Worm (Caenorhabditis elegans) whole organism, L4 larva: ENCODE measurements around the gene hmp-1.
"Not testable (repeated sequence)": the region's sequence is repeated elsewhere in the genome, so short reads cannot be mapped to it uniquely, and the experiment has no call there.

Experiments
- F44E2.7 ChIP-seq: fragments of 200-800 bp; sonication (Bioruptor generic); IDR thresholded peaks from 2 replicates; pipeline ENCODE4 v2.1.2; 2022; ENCODE audit warnings: missing genetic modification characterization, missing compliant biosample characterization
- T20F7.1 ChIP-seq: fragments of 200-800 bp; sonication (Bioruptor generic); optimal IDR thresholded peaks from 2 replicates; lab custom pipeline; 2018; ENCODE audit warnings: mild to moderate bottlenecking, missing genetic modification characterization, missing compliant biosample characterization
- ZK337.2 ChIP-seq: fragments of 200-800 bp; sonication (Bioruptor generic); IDR thresholded peaks from 2 replicates; pipeline ENCODE4 v1.3.6; 2022; ENCODE audit warnings: missing genetic modification reagents, missing genetic modification characterization, missing compliant biosample characterization
- aha-1 ChIP-seq: fragments of 150-350 bp; peaks from one replicate; lab custom pipeline; 2014; ENCODE audit warnings: missing biosample characterization, missing genetic modification characterization
- ama-1 ChIP-seq: fragments of 150-350 bp; optimal IDR thresholded peaks from 2 replicates; lab custom pipeline; 2014; ENCODE audit warnings: inconsistent platforms, mixed read lengths
- daf-16 ChIP-seq, 3 experiments: sonication (generic microtip); optimal IDR thresholded peaks; 2 replicates each; lab custom pipeline; 2016 to 2017; ENCODE audit warnings: missing genetic modification characterization in 3 of 3, missing genetic modification reagents in 3 of 3, mild to moderate bottlenecking in 2 of 3, missing compliant biosample characterization in 2 of 3, missing biosample characterization in 1 of 3, moderate library complexity in 1 of 3
- dmd-6 ChIP-seq: fragments of 200-800 bp; sonication (Bioruptor generic); IDR thresholded peaks from 2 replicates; pipeline ENCODE4 v1.3.6; 2022; ENCODE audit warnings: missing genetic modification reagents, missing genetic modification characterization, missing compliant biosample characterization
- dmd-9 ChIP-seq: fragments of 200-800 bp; sonication (Bioruptor generic); IDR thresholded peaks from 2 replicates; pipeline ENCODE4 v1.3.6; 2022; ENCODE audit warnings: missing genetic modification reagents, missing genetic modification characterization, missing compliant biosample characterization
- dpl-1 ChIP-seq: fragments of 150-350 bp; optimal IDR thresholded peaks from 2 replicates; lab custom pipeline; 2014; ENCODE audit warnings: missing biosample characterization, missing genetic modification reagents, missing genetic modification characterization
- dve-1 ChIP-seq: sonication (generic microtip); optimal IDR thresholded peaks from 2 replicates; lab custom pipeline; 2017; ENCODE audit warnings: antibody characterized with exemption, mild to moderate bottlenecking, missing genetic modification characterization, missing compliant biosample characterization; ENCODE audit not compliant: insufficient read depth
- fos-1 ChIP-seq: fragments of 150-350 bp; optimal IDR thresholded peaks from 2 replicates; lab custom pipeline; 2014; ENCODE audit warnings: missing biosample characterization, missing genetic modification characterization
- hif-1 ChIP-seq, 2 experiments: sonication (generic microtip); optimal IDR thresholded peaks; 2 replicates each; lab custom pipeline; 2016 to 2017; ENCODE audit warnings: missing compliant biosample characterization in 2 of 2, missing genetic modification characterization in 2 of 2, missing genetic modification reagents in 2 of 2, missing genotype in 2 of 2, mild to moderate bottlenecking in 1 of 2
- hlh-11 ChIP-seq: fragments of 200-800 bp; sonication (Bioruptor generic); optimal IDR thresholded peaks from 2 replicates; lab custom pipeline; 2018; ENCODE audit warnings: mild to moderate bottlenecking, missing genetic modification characterization, missing compliant biosample characterization
- hlh-30 ChIP-seq: sonication (generic microtip); optimal IDR thresholded peaks from 2 replicates; lab custom pipeline; 2017; ENCODE audit warnings: antibody characterized with exemption, mild to moderate bottlenecking, missing genetic modification characterization, missing compliant biosample characterization; ENCODE audit not compliant: insufficient read depth
- hmg-1.1 ChIP-seq: fragments of 200-800 bp; sonication (Bioruptor generic); IDR thresholded peaks from 2 replicates; pipeline ENCODE4 v1.3.6; 2022; ENCODE audit warnings: missing genetic modification reagents, missing genetic modification characterization, missing compliant biosample characterization
- jun-1 ChIP-seq: fragments of 150-350 bp; optimal IDR thresholded peaks from 2 replicates; lab custom pipeline; 2014; ENCODE audit warnings: missing biosample characterization, missing genetic modification reagents, missing genetic modification characterization
- lim-7 ChIP-seq: fragments of 200-800 bp; sonication (Bioruptor generic); IDR thresholded peaks from 2 replicates; pipeline ENCODE4 v1.3.6; 2022; ENCODE audit warnings: missing genetic modification characterization, missing compliant biosample characterization
- lin-1 ChIP-seq: fragments of 200-800 bp; sonication (Bioruptor generic); IDR thresholded peaks from 2 replicates; pipeline ENCODE4 v1.3.6; 2022; ENCODE audit warnings: missing genetic modification reagents, missing genetic modification characterization, missing compliant biosample characterization
- lin-38 ChIP-seq: fragments of 200-800 bp; sonication (Bioruptor generic); IDR thresholded peaks from 2 replicates; pipeline ENCODE4 v1.3.6; 2022; ENCODE audit warnings: missing genetic modification reagents, missing genetic modification characterization, missing compliant biosample characterization
- lsy-2 ChIP-seq, 2 experiments: fragments of 150-350 bp in 1 of 2; sonication (generic microtip) in 1 of 2; optimal IDR thresholded peaks; 2 replicates each; lab custom pipeline; 2014 to 2017; ENCODE audit warnings: missing biosample characterization in 2 of 2, missing genetic modification characterization in 2 of 2
- mdl-1 ChIP-seq, 2 experiments: fragments of 150-350 bp in 1 of 2; sonication (generic microtip) in 1 of 2; optimal IDR thresholded peaks; 2 replicates each; lab custom pipeline; 2014 to 2017; ENCODE audit warnings: missing biosample characterization in 2 of 2, missing genetic modification characterization in 2 of 2
- mdt-29 ChIP-seq: fragments of 200-800 bp; sonication (Bioruptor generic); IDR thresholded peaks from 2 replicates; pipeline ENCODE4 v1.3.6; 2022; ENCODE audit warnings: missing genetic modification reagents, missing genetic modification characterization, missing compliant biosample characterization
- mep-1 ChIP-seq: fragments of 150-350 bp; sonication (generic microtip); optimal IDR thresholded peaks from 3 replicates; lab custom pipeline; 2014; ENCODE audit warnings: missing biosample characterization, missing genetic modification characterization
- mes-2 ChIP-seq: sonication (generic microtip); optimal IDR thresholded peaks from 2 replicates; lab custom pipeline; 2016; ENCODE audit warnings: missing genotype, mild to moderate bottlenecking, missing genetic modification characterization, missing compliant biosample characterization; ENCODE audit not compliant: poor library complexity, severe bottlenecking
- mxl-3 ChIP-seq: fragments of 200-800 bp; sonication (Bioruptor generic); optimal IDR thresholded peaks from 2 replicates; lab custom pipeline; 2018; ENCODE audit warnings: mild to moderate bottlenecking, missing genetic modification characterization, missing compliant biosample characterization
- nhr-10 ChIP-seq: fragments of 150-350 bp; optimal IDR thresholded peaks from 2 replicates; lab custom pipeline; 2014; ENCODE audit warnings: missing biosample characterization, missing genetic modification characterization
- nhr-102 ChIP-seq: sonication (generic microtip); optimal IDR thresholded peaks from 2 replicates; lab custom pipeline; 2016; ENCODE audit warnings: mild to moderate bottlenecking, missing genetic modification characterization, moderate library complexity, missing compliant biosample characterization
- nhr-11 ChIP-seq: fragments of 150-350 bp; optimal IDR thresholded peaks from 2 replicates; lab custom pipeline; 2014; ENCODE audit warnings: missing biosample characterization, missing genetic modification characterization
- nhr-28 ChIP-seq: fragments of 150-350 bp; optimal IDR thresholded peaks from 2 replicates; lab custom pipeline; 2014; ENCODE audit warnings: missing biosample characterization, missing genetic modification characterization
- nhr-42 ChIP-seq: fragments of 200-800 bp; sonication (Bioruptor generic); IDR thresholded peaks from 2 replicates; pipeline ENCODE4 v1.3.6; 2022; ENCODE audit warnings: missing genetic modification characterization, missing compliant biosample characterization
- nhr-6 ChIP-seq: fragments of 150-350 bp; optimal IDR thresholded peaks from 2 replicates; lab custom pipeline; 2014; ENCODE audit warnings: missing biosample characterization, missing genetic modification characterization
- nhr-77 ChIP-seq: fragments of 150-350 bp; optimal IDR thresholded peaks from 2 replicates; lab custom pipeline; 2014; ENCODE audit warnings: missing biosample characterization, missing genetic modification characterization
- pha-4 ChIP-seq, 2 experiments: fragments of 150-350 bp in 1 of 2; fragments of 200-800 bp in 1 of 2; sonication (Bioruptor generic) in 1 of 2; IDR thresholded peaks in 1 of 2; optimal IDR thresholded peaks in 1 of 2; 2 replicates each; pipeline versions ENCODE4 v1.3.6 to Lab custom; 2014 to 2022; ENCODE audit warnings: missing genetic modification characterization in 2 of 2, missing genetic modification reagents in 2 of 2, missing biosample characterization in 1 of 2, missing compliant biosample characterization in 1 of 2
- pqm-1 ChIP-seq: sonication (generic microtip); optimal IDR thresholded peaks from 2 replicates; lab custom pipeline; 2017; ENCODE audit warnings: missing biosample characterization, missing genetic modification characterization
- spr-3 ChIP-seq: fragments of 200-800 bp; sonication (Bioruptor generic); optimal IDR thresholded peaks from 2 replicates; lab custom pipeline; 2018; ENCODE audit warnings: mild to moderate bottlenecking, missing genetic modification characterization, missing compliant biosample characterization
- tra-1 ChIP-seq: fragments of 200-800 bp; sonication (Bioruptor generic); IDR thresholded peaks from 2 replicates; pipeline ENCODE4 v1.3.6; 2022; ENCODE audit warnings: missing genetic modification reagents, missing genetic modification characterization, missing compliant biosample characterization
- unc-62 ChIP-seq, 3 experiments: fragments of 150-350 bp in 1 of 3; sonication (generic microtip); optimal IDR thresholded peaks in 2 of 3; peaks in 1 of 3; 1 replicate in 1 of 3; 2 replicates in 2 of 3; lab custom pipeline; 2014 to 2017; ENCODE audit warnings: missing biosample characterization in 3 of 3, missing genetic modification characterization in 3 of 3, missing genetic modification reagents in 3 of 3, missing genotype in 1 of 3
- vab-7 ChIP-seq: fragments of 200-800 bp; sonication (Bioruptor generic); IDR thresholded peaks from 2 replicates; pipeline ENCODE4 v1.3.6; 2022; ENCODE audit warnings: missing genetic modification reagents, missing genetic modification characterization, missing compliant biosample characterization
- zfp-3 ChIP-seq: fragments of 200-800 bp; sonication (Bioruptor generic); conservative IDR thresholded peaks from 2 replicates; pipeline ENCODE4 v1.3.6; 2022; ENCODE audit warnings: missing genetic modification reagents, missing genetic modification characterization, missing compliant biosample characterization
- zip-11 ChIP-seq: fragments of 200-800 bp; sonication (Bioruptor generic); IDR thresholded peaks from 2 replicates; pipeline ENCODE4 v1.3.6; 2022; ENCODE audit warnings: missing genetic modification characterization, missing compliant biosample characterization
- zip-2 ChIP-seq: fragments of 150-350 bp; optimal IDR thresholded peaks from 2 replicates; lab custom pipeline; 2014; ENCODE audit warnings: missing biosample characterization, missing genetic modification characterization
- ztf-11 ChIP-seq: fragments of 150-350 bp; optimal IDR thresholded peaks from 2 replicates; lab custom pipeline; 2014; ENCODE audit warnings: missing biosample characterization, missing genetic modification characterization

Gene hmp-1

ce11 chrV:11822461-11822939, 23.2 kb upstream of the hmp-1 start, which contains the start of gene pyc-1:
pyc-1 (minus strand) TSS chrV:11822529.
- TF ChIP-seq spr-3 (GFP tag; lab: Kevin White, UChicago) (no peak), unc-62 (GFP tag; optimal IDR thresholded peaks at IDR 0.05 in 1 of 2; lab: Kevin White, UChicago) (peak in 1 of 2 experiments; percentile 49), unc-62 (tag; optimal IDR thresholded peaks at IDR 0.05; lab: Kevin White, UChicago) (no peak), lin-38 (peak; percentile 28), nhr-10 (tag; lab: Kevin White, UChicago) (peak; percentile 90), aha-1 (tag; lab: Kevin White, UChicago) (peak; percentile 92), hif-1 (tag; optimal IDR thresholded peaks at IDR 0.05; lab: Kevin White, UChicago) (peak; percentile 74 to 95), zip-11 (GFP tag; lab: Robert Waterston, UW) (no peak), nhr-6 (tag; lab: Kevin White, UChicago) (peak; percentile 47), daf-16 (GFP tag; optimal IDR thresholded peaks at IDR 0.05; lab: Kevin White, UChicago) (no peak), daf-16 (tag; optimal IDR thresholded peaks at IDR 0.05; lab: Kevin White, UChicago) (peak; percentile 91), nhr-11 (tag; lab: Kevin White, UChicago) (peak; percentile 23), nhr-77 (peak; percentile 90), vab-7 (GFP tag; lab: Robert Waterston, UW) (no peak), pqm-1 (peak; percentile 10), nhr-28 (tag; lab: Kevin White, UChicago) (peak; percentile 84), mes-2 (tag; lab: Kevin White, UChicago) (no peak), pha-4 (GFP tag; IDR thresholded peaks at IDR 0.05; lab: Robert Waterston, UW) (0 out of 2 replicates have a peak, but pooled peaks have one; percentile 10), pha-4 (tag; optimal IDR thresholded peaks at IDR 0.05; lab: Kevin White, UChicago) (no peak), dmd-9 (GFP tag; lab: Robert Waterston, UW) (no peak), dmd-6 (GFP tag; lab: Robert Waterston, UW) (peak; percentile 47), hlh-30 (tag; lab: Kevin White, UChicago) (peak; percentile 71), zip-2 (peak; percentile 21), lsy-2 (tag; optimal IDR thresholded peaks at IDR 0.05; lab: Kevin White, UChicago) (peak in 1 of 2 experiments; percentile 51), mdt-29 (GFP tag; lab: Robert Waterston, UW) (peak; percentile 23; the same call in 1 of the 2 replicates), zfp-3 (GFP tag; lab: Robert Waterston, UW) (peak; percentile 64), jun-1 (tag; lab: Kevin White, UChicago) (no peak), dve-1 (peak; percentile 76), hlh-11 (tag; lab: Kevin White, UChicago) (peak; percentile 66), mxl-3 (GFP tag; lab: Kevin White, UChicago) (peak; percentile 15), mdl-1 (tag; optimal IDR thresholded peaks at IDR 0.05; lab: Kevin White, UChicago) (peak in 1 of 2 experiments; percentile 47), lin-1 (0 out of 2 replicates have a peak, but pooled peaks have one; percentile 12), ztf-11 (tag; lab: Kevin White, UChicago) (no peak), mep-1 (peak; percentile 71), T20F7.1 (GFP tag; lab: Kevin White, UChicago) (peak; percentile 66)
- TF ChIP-seq, all 104 proteins: peak for 25

- TF ChIP-seq ama-1 (lab: Kevin White, UChicago) (peak; percentile 0), dve-1 (peak; percentile 63), daf-16 (tag; optimal IDR thresholded peaks at IDR 0.05; lab: Kevin White, UChicago) (peak; percentile 34), nhr-28 (tag; lab: Kevin White, UChicago) (peak; percentile 62), lin-38 (0 out of 2 replicates have a peak, but pooled peaks have one; percentile 22), dmd-6 (GFP tag; lab: Robert Waterston, UW) (peak; percentile 41)
- not testable (repeated sequence) for TF ChIP-seq daf-16 (GFP tag; optimal IDR thresholded peaks at IDR 0.05; lab: Kevin White, UChicago)
Observed at ce11 chrV:11823125-11823833, 22.4 kb upstream of the hmp-1 start.

DNA sequence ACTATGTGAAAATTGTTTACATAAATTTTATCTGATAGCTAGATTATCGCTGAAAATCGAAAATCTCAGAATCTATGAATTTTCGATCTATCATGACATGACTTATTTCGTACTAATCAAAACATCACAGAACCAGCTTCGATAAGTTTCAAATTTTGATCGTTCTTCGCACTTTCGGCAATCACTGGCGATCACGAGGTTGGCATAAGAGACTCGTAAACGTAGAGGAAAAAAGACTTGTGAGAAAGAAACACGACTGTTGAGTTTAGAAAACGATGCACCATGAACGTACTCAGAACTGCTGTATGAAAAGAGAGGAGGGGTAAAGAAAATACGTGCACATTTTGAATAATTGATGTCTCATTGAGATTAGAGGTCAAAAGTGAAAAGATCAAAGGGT, 21.7 kb upstream of the hmp-1 start:
- TF ChIP-seq lsy-2 (tag; optimal IDR thresholded peaks at IDR 0.05; lab: Kevin White, UChicago) = peak in 1 of 2 experiments; percentile 76
- TF ChIP-seq lim-7 (GFP tag; lab: Robert Waterston, UW) = no peak
- peak; percentile 60; the same call in 1 of the 2 replicates for TF ChIP-seq nhr-42 (GFP tag; lab: Robert Waterston, UW)
- TF ChIP-seq F44E2.7 (GFP tag; lab: Robert Waterston, UW) = no peak
- peak; percentile 43 for TF ChIP-seq hmg-1.1 (GFP tag; lab: Robert Waterston, UW)
- TF ChIP-seq ZK337.2 (GFP tag; lab: Robert Waterston, UW) = no peak
- TF ChIP-seq hlh-11 (tag; lab: Kevin White, UChicago) = peak; percentile 96
- peak; percentile 93 for TF ChIP-seq dve-1
- TF ChIP-seq tra-1 = peak; percentile 80; the same call in 1 of the 2 replicates
- TF ChIP-seq nhr-102 (tag; lab: Kevin White, UChicago) = peak; percentile 60
- TF ChIP-seq lin-38 = peak; percentile 19; the same call in 1 of the 2 replicates
- peak; percentile 35 for TF ChIP-seq dpl-1
- peak; percentile 79 for TF ChIP-seq ama-1 (lab: Kevin White, UChicago)
- TF ChIP-seq dmd-6 (GFP tag; lab: Robert Waterston, UW) = peak; percentile 95
- peak; percentile 90 for TF ChIP-seq mdt-29 (GFP tag; lab: Robert Waterston, UW)
- TF ChIP-seq fos-1 (tag; lab: Kevin White, UChicago) = no peak
- peak in 1 of 2 experiments; percentile 81 for TF ChIP-seq mdl-1 (tag; optimal IDR thresholded peaks at IDR 0.05; lab: Kevin White, UChicago)
